Worm (Caenorhabditis elegans) whole organism, L4 larva: ENCODE measurements around the gene Y48A6C.4.

Source experiments
- D1046.2 ChIP-seq: fragments of 200-800 bp; sonication (Bioruptor generic); IDR thresholded peaks from 2 replicates; pipeline ENCODE4 v1.3.6; 2022; ENCODE audit warnings: missing genetic modification characterization, missing compliant biosample characterization
- F37D6.2 ChIP-seq: sonication (generic microtip); optimal IDR thresholded peaks from 2 replicates; lab custom pipeline; 2016; ENCODE audit warnings: mild to moderate bottlenecking, missing genetic modification characterization, missing compliant biosample characterization
- Y48G9A.11 ChIP-seq: fragments of 200-800 bp; sonication (Bioruptor generic); IDR thresholded peaks from 2 replicates; pipeline ENCODE4 v1.3.6; 2022; ENCODE audit warnings: missing genetic modification reagents, missing genetic modification characterization, missing compliant biosample characterization
- Y5F2A.4 ChIP-seq: fragments of 200-800 bp; sonication (Bioruptor generic); optimal IDR thresholded peaks from 2 replicates; lab custom pipeline; 2018; ENCODE audit warnings: mild to moderate bottlenecking, missing genetic modification characterization, missing compliant biosample characterization
- aha-1 ChIP-seq: fragments of 150-350 bp; peaks from one replicate; lab custom pipeline; 2014; ENCODE audit warnings: missing biosample characterization, missing genetic modification characterization
- aly-2 ChIP-seq: sonication (generic microtip); optimal IDR thresholded peaks from 2 replicates; lab custom pipeline; 2018; ENCODE audit warnings: missing biosample characterization, missing genetic modification characterization
- ama-1 ChIP-seq: fragments of 150-350 bp; optimal IDR thresholded peaks from 2 replicates; lab custom pipeline; 2014; ENCODE audit warnings: inconsistent platforms, mixed read lengths
- arid-1 ChIP-seq: fragments of 200-800 bp; sonication (Bioruptor generic); conservative IDR thresholded peaks from 2 replicates; pipeline ENCODE4 v1.3.6; 2022; ENCODE audit warnings: missing genetic modification reagents, missing genetic modification characterization, missing compliant biosample characterization
- ceh-44 ChIP-seq: fragments of 200-800 bp; sonication (Bioruptor generic); IDR thresholded peaks from 2 replicates; pipeline ENCODE4 v1.3.6; 2022; ENCODE audit warnings: missing genetic modification reagents, missing genetic modification characterization, missing compliant biosample characterization
- ces-1 ChIP-seq: fragments of 150-350 bp; sonication (generic microtip); optimal IDR thresholded peaks from 4 replicates; lab custom pipeline; 2014; ENCODE audit warnings: missing biosample characterization, missing genetic modification reagents, missing genetic modification characterization
- daf-16 ChIP-seq, 3 experiments: sonication (generic microtip); optimal IDR thresholded peaks; 2 replicates each; lab custom pipeline; 2016 to 2017; ENCODE audit warnings: missing genetic modification characterization in 3 of 3, missing genetic modification reagents in 3 of 3, mild to moderate bottlenecking in 2 of 3, missing compliant biosample characterization in 2 of 3, missing biosample characterization in 1 of 3, moderate library complexity in 1 of 3
- dmd-6 ChIP-seq: fragments of 200-800 bp; sonication (Bioruptor generic); IDR thresholded peaks from 2 replicates; pipeline ENCODE4 v1.3.6; 2022; ENCODE audit warnings: missing genetic modification reagents, missing genetic modification characterization, missing compliant biosample characterization
- dmd-8 ChIP-seq: fragments of 200-800 bp; sonication (Bioruptor generic); IDR thresholded peaks from 2 replicates; pipeline ENCODE4 v1.3.6; 2022; ENCODE audit warnings: missing genetic modification characterization, missing compliant biosample characterization
- dpl-1 ChIP-seq: fragments of 150-350 bp; optimal IDR thresholded peaks from 2 replicates; lab custom pipeline; 2014; ENCODE audit warnings: missing biosample characterization, missing genetic modification reagents, missing genetic modification characterization
- duxl-1 ChIP-seq: sonication (generic microtip); optimal IDR thresholded peaks from 2 replicates; lab custom pipeline; 2016; ENCODE audit warnings: mild to moderate bottlenecking, missing genetic modification characterization, moderate library complexity, missing compliant biosample characterization; ENCODE audit not compliant: poor library complexity
- dve-1 ChIP-seq: sonication (generic microtip); optimal IDR thresholded peaks from 2 replicates; lab custom pipeline; 2017; ENCODE audit warnings: antibody characterized with exemption, mild to moderate bottlenecking, missing genetic modification characterization, missing compliant biosample characterization; ENCODE audit not compliant: insufficient read depth
- fkh-10 ChIP-seq: fragments of 150-350 bp; optimal IDR thresholded peaks from 2 replicates; lab custom pipeline; 2014; ENCODE audit warnings: missing biosample characterization, missing genetic modification reagents, missing genetic modification characterization
- hif-1 ChIP-seq, 2 experiments: sonication (generic microtip); optimal IDR thresholded peaks; 2 replicates each; lab custom pipeline; 2016 to 2017; ENCODE audit warnings: missing compliant biosample characterization in 2 of 2, missing genetic modification characterization in 2 of 2, missing genetic modification reagents in 2 of 2, missing genotype in 2 of 2, mild to moderate bottlenecking in 1 of 2
- hlh-11 ChIP-seq: fragments of 200-800 bp; sonication (Bioruptor generic); optimal IDR thresholded peaks from 2 replicates; lab custom pipeline; 2018; ENCODE audit warnings: mild to moderate bottlenecking, missing genetic modification characterization, missing compliant biosample characterization
- hlh-30 ChIP-seq: sonication (generic microtip); optimal IDR thresholded peaks from 2 replicates; lab custom pipeline; 2017; ENCODE audit warnings: antibody characterized with exemption, mild to moderate bottlenecking, missing genetic modification characterization, missing compliant biosample characterization; ENCODE audit not compliant: insufficient read depth
- hmg-1.1 ChIP-seq: fragments of 200-800 bp; sonication (Bioruptor generic); IDR thresholded peaks from 2 replicates; pipeline ENCODE4 v1.3.6; 2022; ENCODE audit warnings: missing genetic modification reagents, missing genetic modification characterization, missing compliant biosample characterization
- lin-15B ChIP-seq: fragments of 150-350 bp; sonication (generic microtip); optimal IDR thresholded peaks from 3 replicates; lab custom pipeline; 2014; ENCODE audit warnings: missing biosample characterization, missing genetic modification characterization
- lin-38 ChIP-seq: fragments of 200-800 bp; sonication (Bioruptor generic); IDR thresholded peaks from 2 replicates; pipeline ENCODE4 v1.3.6; 2022; ENCODE audit warnings: missing genetic modification reagents, missing genetic modification characterization, missing compliant biosample characterization
- lsy-2 ChIP-seq, 2 experiments: fragments of 150-350 bp in 1 of 2; sonication (generic microtip) in 1 of 2; optimal IDR thresholded peaks; 2 replicates each; lab custom pipeline; 2014 to 2017; ENCODE audit warnings: missing biosample characterization in 2 of 2, missing genetic modification characterization in 2 of 2
- madf-9 ChIP-seq: fragments of 200-800 bp; sonication (Bioruptor generic); conservative IDR thresholded peaks from 2 replicates; pipeline ENCODE4 v1.3.6; 2022; ENCODE audit warnings: missing genetic modification reagents, missing genetic modification characterization, missing compliant biosample characterization
- mdl-1 ChIP-seq, 2 experiments: fragments of 150-350 bp in 1 of 2; sonication (generic microtip) in 1 of 2; optimal IDR thresholded peaks; 2 replicates each; lab custom pipeline; 2014 to 2017; ENCODE audit warnings: missing biosample characterization in 2 of 2, missing genetic modification characterization in 2 of 2
- mep-1 ChIP-seq: fragments of 150-350 bp; sonication (generic microtip); optimal IDR thresholded peaks from 3 replicates; lab custom pipeline; 2014; ENCODE audit warnings: missing biosample characterization, missing genetic modification characterization
- mes-2 ChIP-seq: sonication (generic microtip); optimal IDR thresholded peaks from 2 replicates; lab custom pipeline; 2016; ENCODE audit warnings: missing genotype, mild to moderate bottlenecking, missing genetic modification characterization, missing compliant biosample characterization; ENCODE audit not compliant: poor library complexity, severe bottlenecking
- mxl-2 ChIP-seq: fragments of 200-800 bp; sonication (Bioruptor generic); conservative IDR thresholded peaks from 2 replicates; pipeline ENCODE4 v1.3.6; 2022; ENCODE audit warnings: missing genetic modification reagents, missing genetic modification characterization, missing compliant biosample characterization
- nhr-11 ChIP-seq: fragments of 150-350 bp; optimal IDR thresholded peaks from 2 replicates; lab custom pipeline; 2014; ENCODE audit warnings: missing biosample characterization, missing genetic modification characterization
- nhr-111 ChIP-seq: fragments of 200-800 bp; sonication (Bioruptor generic); optimal IDR thresholded peaks from 2 replicates; lab custom pipeline; 2018; ENCODE audit warnings: mild to moderate bottlenecking, missing genetic modification characterization, missing compliant biosample characterization
- nhr-237 ChIP-seq: sonication (generic microtip); optimal IDR thresholded peaks from 2 replicates; lab custom pipeline; 2017; ENCODE audit warnings: missing biosample characterization, missing genetic modification characterization
- nhr-28 ChIP-seq: fragments of 150-350 bp; optimal IDR thresholded peaks from 2 replicates; lab custom pipeline; 2014; ENCODE audit warnings: missing biosample characterization, missing genetic modification characterization
- nhr-41 ChIP-seq: fragments of 200-800 bp; sonication (Bioruptor generic); IDR thresholded peaks from 2 replicates; pipeline ENCODE4 v1.3.6; 2022; ENCODE audit warnings: missing genetic modification reagents, missing genetic modification characterization, missing compliant biosample characterization
- nhr-48 ChIP-seq: sonication (generic microtip); optimal IDR thresholded peaks from 2 replicates; lab custom pipeline; 2016; ENCODE audit warnings: mild to moderate bottlenecking, missing genetic modification characterization, missing compliant biosample characterization
- nhr-6 ChIP-seq: fragments of 150-350 bp; optimal IDR thresholded peaks from 2 replicates; lab custom pipeline; 2014; ENCODE audit warnings: missing biosample characterization, missing genetic modification characterization
- nhr-77 ChIP-seq: fragments of 150-350 bp; optimal IDR thresholded peaks from 2 replicates; lab custom pipeline; 2014; ENCODE audit warnings: missing biosample characterization, missing genetic modification characterization
- pha-4 ChIP-seq, 2 experiments: fragments of 150-350 bp in 1 of 2; fragments of 200-800 bp in 1 of 2; sonication (Bioruptor generic) in 1 of 2; IDR thresholded peaks in 1 of 2; optimal IDR thresholded peaks in 1 of 2; 2 replicates each; pipeline versions ENCODE4 v1.3.6 to Lab custom; 2014 to 2022; ENCODE audit warnings: missing genetic modification characterization in 2 of 2, missing genetic modification reagents in 2 of 2, missing biosample characterization in 1 of 2, missing compliant biosample characterization in 1 of 2
- sdz-12 ChIP-seq: fragments of 200-800 bp; sonication (Bioruptor generic); optimal IDR thresholded peaks from 2 replicates; lab custom pipeline; 2018; ENCODE audit warnings: mild to moderate bottlenecking, missing genetic modification characterization, missing compliant biosample characterization
- unc-130 ChIP-seq: sonication (generic microtip); optimal IDR thresholded peaks from 2 replicates; lab custom pipeline; 2016; ENCODE audit warnings: missing genetic modification reagents, missing genetic modification characterization, missing compliant biosample characterization
- vab-7 ChIP-seq: fragments of 200-800 bp; sonication (Bioruptor generic); IDR thresholded peaks from 2 replicates; pipeline ENCODE4 v1.3.6; 2022; ENCODE audit warnings: missing genetic modification reagents, missing genetic modification characterization, missing compliant biosample characterization
- zfp-2 ChIP-seq: sonication (generic microtip); optimal IDR thresholded peaks from 2 replicates; lab custom pipeline; 2016; ENCODE audit warnings: mild to moderate bottlenecking, missing genetic modification characterization, missing compliant biosample characterization
- ztf-11 ChIP-seq: fragments of 150-350 bp; optimal IDR thresholded peaks from 2 replicates; lab custom pipeline; 2014; ENCODE audit warnings: missing biosample characterization, missing genetic modification characterization
- ztf-7 ChIP-seq: fragments of 150-350 bp; optimal IDR thresholded peaks from 2 replicates; lab custom pipeline; 2014; ENCODE audit warnings: missing biosample characterization, missing genetic modification characterization

Gene Y48A6C.4

ce11 chrIII:11138922-11139321, 19.3 kb downstream of the Y48A6C.4 start, which contains the start of gene fbxa-128 (continued):
- TF ChIP-seq hlh-30 (peak; percentile 7), dpl-1 (peak; percentile 69), aly-2 (tag; lab: Kevin White, UChicago) (no peak), dmd-6 (GFP tag; lab: Robert Waterston, UW) (0 out of 2 replicates have a peak, but pooled peaks have one; percentile 31)

ce11 chrIII:11141791-11142490, 22.3 kb downstream of the Y48A6C.4 start, which contains the start of the genes Y47D3A.1 and pola-1:
Gene Y47D3A.1, minus strand, starts transcription at chrIII:11141841.
Gene pola-1, plus strand, starts transcription at chrIII:11142448.
- TF ChIP-seq dve-1 = peak; percentile 81
- peak; percentile 54 for TF ChIP-seq hlh-11 (tag; lab: Kevin White, UChicago)
- no peak for TF ChIP-seq lin-15B
- no peak for TF ChIP-seq ztf-11
- TF ChIP-seq duxl-1 = peak; percentile 66
- peak; percentile 64 for TF ChIP-seq nhr-77
- peak; percentile 89 for TF ChIP-seq unc-130 (GFP tag; lab: Kevin White, UChicago)
- peak; percentile 96 for TF ChIP-seq mes-2 (tag; lab: Kevin White, UChicago)
- peak; percentile 84 for TF ChIP-seq aha-1 (tag; lab: Kevin White, UChicago)
- peak; percentile 38; the same call in 1 of the 2 replicates for TF ChIP-seq pha-4 (GFP tag; IDR thresholded peaks at IDR 0.05; lab: Robert Waterston, UW)
- TF ChIP-seq pha-4 (tag; optimal IDR thresholded peaks at IDR 0.05; lab: Kevin White, UChicago) = peak; percentile 57
- no peak for TF ChIP-seq dmd-8 (GFP tag; lab: Robert Waterston, UW)
- peak; percentile 69 for TF ChIP-seq nhr-11
- no peak for TF ChIP-seq ces-1 (GFP tag; lab: Kevin White, UChicago)
- 0 out of 2 replicates have a peak, but pooled peaks have one; percentile 43 for TF ChIP-seq Y48G9A.11 (GFP tag; lab: Robert Waterston, UW)
- peak in 1 of 2 experiments; percentile 90 for TF ChIP-seq lsy-2 (tag; optimal IDR thresholded peaks at IDR 0.05; lab: Kevin White, UChicago)
- TF ChIP-seq ztf-7 (tag; lab: Kevin White, UChicago) = no peak
- no peak for TF ChIP-seq Y5F2A.4 (GFP tag; lab: Kevin White, UChicago)
- TF ChIP-seq lin-38 (GFP tag; lab: Robert Waterston, UW) = peak; percentile 97
- TF ChIP-seq arid-1 = 0 out of 2 replicates have a peak, but pooled peaks have one; percentile 61
- TF ChIP-seq hmg-1.1 (GFP tag; lab: Robert Waterston, UW) = peak; percentile 74
- TF ChIP-seq D1046.2 (GFP tag; lab: Robert Waterston, UW) = 0 out of 2 replicates have a peak, but pooled peaks have one; percentile 8
- 0 out of 2 replicates have a peak, but pooled peaks have one; percentile 23 for TF ChIP-seq madf-9 (GFP tag; lab: Robert Waterston, UW)
- no peak for TF ChIP-seq nhr-41 (GFP tag; lab: Robert Waterston, UW)
- TF ChIP-seq vab-7 (GFP tag; lab: Robert Waterston, UW) = peak; percentile 65
- TF ChIP-seq nhr-48 (tag; lab: Kevin White, UChicago) = no peak
- no peak for TF ChIP-seq nhr-111 (GFP tag; lab: Kevin White, UChicago)
- peak; percentile 20 for TF ChIP-seq F37D6.2 (tag; lab: Kevin White, UChicago)
- TF ChIP-seq mdl-1 (tag; optimal IDR thresholded peaks at IDR 0.05; lab: Kevin White, UChicago) = peak in 1 of 2 experiments; percentile 43
- 0 out of 2 replicates have a peak, but pooled peaks have one; percentile 66 for TF ChIP-seq ceh-44 (GFP tag; lab: Robert Waterston, UW)
- TF ChIP-seq sdz-12 (GFP tag; lab: Kevin White, UChicago) = no peak
- no peak for TF ChIP-seq ama-1 (lab: Kevin White, UChicago)
- peak; percentile 68 for TF ChIP-seq nhr-28 (tag; lab: Kevin White, UChicago)
- peak; percentile 92 for TF ChIP-seq dpl-1
- TF ChIP-seq zfp-2 (tag; lab: Kevin White, UChicago) = no peak
- no peak for TF ChIP-seq nhr-237 (tag; lab: Kevin White, UChicago)
- peak; percentile 34 for TF ChIP-seq fkh-10
- TF ChIP-seq dmd-6 (GFP tag; lab: Robert Waterston, UW) = peak; percentile 56; the same call in 1 of the 2 replicates
- peak in 1 of 2 experiments; percentile 84 for TF ChIP-seq hif-1 (tag; optimal IDR thresholded peaks at IDR 0.05; lab: Kevin White, UChicago)
- TF ChIP-seq hlh-30 = peak; percentile 49
- no peak for TF ChIP-seq mxl-2 (GFP tag; lab: Robert Waterston, UW)
- peak; percentile 80 for TF ChIP-seq nhr-6 (tag; lab: Kevin White, UChicago)
- TF ChIP-seq daf-16 (GFP tag; optimal IDR thresholded peaks at IDR 0.05; lab: Kevin White, UChicago) = no peak
- peak; percentile 59 for TF ChIP-seq daf-16 (tag; optimal IDR thresholded peaks at IDR 0.05; lab: Kevin White, UChicago)
- peak; percentile 86 for TF ChIP-seq mep-1 (tag; lab: Kevin White, UChicago)
